Worm (Caenorhabditis elegans) whole organism, early embryonic: ENCODE data around the gene R09F10.8.

Experiments used
- B0310.2 ChIP-seq: sonication (generic microtip); optimal IDR thresholded peaks from 2 replicates; lab custom pipeline; 2016; ENCODE audit warnings: mild to moderate bottlenecking, missing genetic modification characterization, missing compliant biosample characterization
- F13C5.2 ChIP-seq: sonication (generic microtip); optimal IDR thresholded peaks from 2 replicates; lab custom pipeline; 2017; ENCODE audit warnings: mild to moderate bottlenecking, missing genetic modification characterization, inconsistent platforms, missing compliant biosample characterization
- aly-1 ChIP-seq: sonication (generic microtip); optimal IDR thresholded peaks from 2 replicates; lab custom pipeline; 2016; ENCODE audit warnings: missing genetic modification characterization, missing compliant biosample characterization
- ama-1 ChIP-seq: fragments of 150-350 bp; optimal IDR thresholded peaks from 2 replicates; lab custom pipeline; 2014
- ceh-13 ChIP-seq: fragments of 200-800 bp; sonication (Bioruptor generic); optimal IDR thresholded peaks from 2 replicates; lab custom pipeline; 2018; ENCODE audit warnings: mild to moderate bottlenecking, missing genetic modification characterization, missing compliant biosample characterization
- ceh-36 ChIP-seq: sonication (generic microtip); optimal IDR thresholded peaks from 2 replicates; lab custom pipeline; 2016; ENCODE audit warnings: missing genetic modification characterization, inconsistent platforms, missing compliant biosample characterization
- ets-7 ChIP-seq: sonication (generic microtip); optimal IDR thresholded peaks from 2 replicates; lab custom pipeline; 2016; ENCODE audit warnings: missing genotype, missing genetic modification characterization, missing compliant biosample characterization
- flt-1 ChIP-seq: fragments of 200-800 bp; sonication (Bioruptor generic); IDR thresholded peaks from 2 replicates; pipeline ENCODE4 v1.3.6; 2022; ENCODE audit warnings: missing genetic modification characterization, missing compliant biosample characterization
- hmbx-1 ChIP-seq: sonication (generic microtip); optimal IDR thresholded peaks from 2 replicates; lab custom pipeline; 2016; ENCODE audit warnings: mild to moderate bottlenecking, missing genetic modification characterization, missing compliant biosample characterization
- hmg-4 ChIP-seq: fragments of 200-800 bp; sonication (Bioruptor generic); optimal IDR thresholded peaks from 2 replicates; lab custom pipeline; 2018; ENCODE audit warnings: mild to moderate bottlenecking, missing genetic modification characterization, missing compliant biosample characterization
- hnd-1 ChIP-seq: sonication (generic microtip); optimal IDR thresholded peaks from 2 replicates; lab custom pipeline; 2016; ENCODE audit warnings: missing genetic modification characterization, missing compliant biosample characterization
- pes-1 ChIP-seq: fragments of 200-800 bp; sonication (Bioruptor generic); IDR thresholded peaks from 2 replicates; pipeline ENCODE4 v1.3.6; 2022; ENCODE audit warnings: missing genetic modification reagents, missing genetic modification characterization, missing compliant biosample characterization
- scrt-1 ChIP-seq: fragments of 200-800 bp; sonication (Bioruptor generic); IDR thresholded peaks from 2 replicates; pipeline ENCODE4 v1.3.6; 2022; ENCODE audit warnings: missing genetic modification characterization, missing compliant biosample characterization
- sea-1 ChIP-seq: fragments of 200-800 bp; sonication (Bioruptor generic); conservative IDR thresholded peaks from 2 replicates; pipeline ENCODE4 v1.3.6; 2022; ENCODE audit warnings: missing genetic modification characterization, missing compliant biosample characterization
- tbx-11 ChIP-seq: fragments of 200-800 bp; sonication (Bioruptor generic); IDR thresholded peaks from 2 replicates; pipeline ENCODE4 v1.3.6; 2022; ENCODE audit warnings: missing genetic modification characterization, missing compliant biosample characterization
- tbx-37 ChIP-seq: fragments of 200-800 bp; sonication (Bioruptor generic); conservative IDR thresholded peaks from 2 replicates; pipeline ENCODE4 v1.3.6; 2022; ENCODE audit warnings: missing genetic modification reagents, missing genetic modification characterization, missing compliant biosample characterization
- tra-4 ChIP-seq: sonication (generic microtip); optimal IDR thresholded peaks from 2 replicates; lab custom pipeline; 2017; ENCODE audit warnings: missing genetic modification characterization, missing compliant biosample characterization

Gene R09F10.8

DNA sequence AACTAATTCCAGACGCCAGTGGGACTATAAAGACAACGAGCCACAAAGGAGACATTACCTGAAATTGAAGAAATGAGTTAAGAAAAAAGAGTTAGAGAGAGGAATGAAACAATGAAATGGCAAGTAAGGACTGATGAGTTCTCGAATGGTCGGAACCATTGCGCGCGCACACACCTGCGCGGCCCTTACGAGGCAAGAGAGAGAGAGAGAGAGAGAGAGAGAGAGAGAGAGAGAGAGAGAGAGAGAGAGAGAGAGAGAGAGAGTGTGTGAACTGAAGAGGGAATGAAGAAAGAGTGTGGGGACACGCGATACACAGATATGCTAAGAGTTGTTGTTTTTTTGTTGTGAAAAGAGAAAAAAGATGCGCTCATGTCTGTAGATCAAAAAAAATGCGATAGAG lies at the start of gene R09F10.8:
R09F10.8 (minus strand) TSS at position 58 of the 400 bp plus-strand sequence.
- TF ChIP-seq pes-1 (GFP tag; lab: Robert Waterston, UW) (no peak), ets-7 (tag; lab: Kevin White, UChicago) (no peak), tbx-11 (GFP tag; lab: Robert Waterston, UW) (no peak), hmbx-1 (tag; lab: Kevin White, UChicago) (no peak), hmg-4 (GFP tag; lab: Kevin White, UChicago) (no peak), scrt-1 (GFP tag; lab: Robert Waterston, UW) (no peak), tbx-37 (GFP tag; lab: Robert Waterston, UW) (no peak), flt-1 (GFP tag; lab: Robert Waterston, UW) (no peak), tra-4 (tag; lab: Kevin White, UChicago) (no peak)

DNA sequence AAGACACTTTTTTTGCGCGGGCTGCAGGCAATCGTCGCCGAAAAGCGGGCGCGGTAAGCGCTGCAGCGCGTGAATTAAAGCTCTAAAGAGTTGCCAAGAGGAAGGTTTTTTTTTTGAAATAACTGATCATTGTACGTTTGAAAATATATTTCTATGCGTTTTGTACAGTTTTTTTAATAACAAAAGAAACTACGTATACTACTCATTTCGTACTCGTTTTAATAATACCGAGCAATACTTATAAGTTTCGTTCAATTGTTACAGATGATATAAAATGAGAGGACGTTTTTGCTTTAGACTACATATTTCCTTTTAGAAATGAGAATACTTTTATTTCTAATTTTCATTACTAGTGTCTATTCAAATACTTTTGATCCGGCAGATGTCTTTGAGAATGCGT lies 45.7 kb upstream of the R09F10.8 start, which contains the start of gene nep-15:
nep-15 (plus strand) TSS at position 301 of the 400 bp plus-strand sequence.
- no peak for TF ChIP-seq B0310.2 (tag; lab: Kevin White, UChicago)
- TF ChIP-seq ceh-13 (GFP tag; lab: Kevin White, UChicago), result no peak
- no peak for TF ChIP-seq hmg-4 (GFP tag; lab: Kevin White, UChicago)
- TF ChIP-seq F13C5.2, result no peak
- TF ChIP-seq aly-1 (tag; lab: Kevin White, UChicago), result no peak
- TF ChIP-seq scrt-1 (GFP tag; lab: Robert Waterston, UW), result no peak
- TF ChIP-seq hnd-1 (tag; lab: Kevin White, UChicago), result no peak
- no peak for TF ChIP-seq flt-1 (GFP tag; lab: Robert Waterston, UW)
- no peak for TF ChIP-seq hmbx-1 (tag; lab: Kevin White, UChicago)
- TF ChIP-seq pes-1 (GFP tag; lab: Robert Waterston, UW), result no peak
- TF ChIP-seq tbx-37 (GFP tag; lab: Robert Waterston, UW), result no peak
- TF ChIP-seq tra-4 (tag; lab: Kevin White, UChicago), result no peak
- TF ChIP-seq ceh-36, result no peak

DNA sequence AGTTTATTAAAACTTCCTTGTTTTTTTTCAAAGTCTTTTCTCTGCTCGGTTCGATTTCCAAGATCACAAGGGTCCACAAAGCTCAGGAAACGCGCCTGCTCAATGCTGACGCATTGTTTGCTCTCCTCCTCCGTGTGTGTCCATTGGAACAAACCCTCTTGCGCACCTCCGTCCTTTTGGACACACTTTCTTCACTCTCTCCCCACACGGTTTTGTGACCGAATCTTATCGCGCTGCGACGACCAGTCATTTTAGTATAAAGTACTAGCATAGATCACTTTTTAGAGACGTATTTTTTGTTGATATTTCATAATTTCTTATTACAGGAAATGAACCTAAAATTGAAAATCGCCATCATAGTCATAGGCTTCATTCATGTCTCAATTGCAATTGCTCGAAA lies 42.0 kb upstream of the R09F10.8 start:
- TF ChIP-seq tbx-11 (GFP tag; lab: Robert Waterston, UW) (no peak), flt-1 (GFP tag; lab: Robert Waterston, UW) (peak; percentile 10; the same call in 1 of the 2 replicates), tra-4 (tag; lab: Kevin White, UChicago) (no peak), aly-1 (tag; lab: Kevin White, UChicago) (peak; percentile 48), F13C5.2 (peak; percentile 34)

DNA sequence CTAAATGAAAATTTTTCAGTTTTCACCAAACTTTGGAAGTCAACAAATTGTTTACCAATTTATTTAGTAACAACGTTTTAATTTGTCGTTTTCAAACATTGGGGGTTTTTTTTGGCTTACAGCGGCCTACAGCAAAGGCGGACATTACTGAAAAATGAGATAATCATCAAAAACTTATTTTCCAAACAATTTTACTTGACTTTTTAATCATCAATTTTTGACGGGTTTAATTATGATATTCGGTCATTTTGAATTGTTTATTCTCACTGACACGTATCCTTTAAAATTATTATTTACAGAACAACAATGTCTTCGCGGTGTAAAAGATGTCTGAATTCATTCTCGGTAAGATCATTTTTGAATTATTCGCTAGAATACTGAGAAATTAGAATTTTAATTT lies 41.3 kb upstream of the R09F10.8 start, which contains the start of gene F40B5.2:
F40B5.2 (plus strand) TSS at position 301 of the 400 bp plus-strand sequence.
- TF ChIP-seq F13C5.2 (no peak), aly-1 (tag; lab: Kevin White, UChicago) (no peak), ama-1 (lab: Kevin White, UChicago) (no peak), tbx-11 (GFP tag; lab: Robert Waterston, UW) (no peak), scrt-1 (GFP tag; lab: Robert Waterston, UW) (no peak), ets-7 (tag; lab: Kevin White, UChicago) (no peak), pes-1 (GFP tag; lab: Robert Waterston, UW) (no peak), ceh-13 (GFP tag; lab: Kevin White, UChicago) (no peak), hmg-4 (GFP tag; lab: Kevin White, UChicago) (no peak), B0310.2 (tag; lab: Kevin White, UChicago) (no peak), hnd-1 (tag; lab: Kevin White, UChicago) (no peak), sea-1 (GFP tag; lab: Robert Waterston, UW) (no peak), tra-4 (tag; lab: Kevin White, UChicago) (no peak)

DNA sequence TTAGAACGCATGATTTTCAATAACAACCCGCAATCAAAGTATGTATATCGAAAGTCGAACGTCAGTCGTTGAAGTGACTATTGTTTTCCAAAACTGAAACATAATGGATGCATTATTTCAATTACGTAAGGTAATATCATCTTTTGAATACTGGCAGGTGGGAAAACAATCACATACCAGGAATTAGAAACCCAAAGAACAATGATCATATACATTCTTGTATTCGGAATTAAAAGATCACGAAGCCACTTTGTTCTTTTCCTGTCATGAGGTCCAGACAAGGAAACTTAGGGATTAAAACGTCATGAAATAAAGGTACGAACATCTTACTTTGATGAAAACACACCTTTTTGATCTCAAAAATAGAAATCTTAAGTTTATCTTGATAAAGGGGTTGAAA lies 36.1 kb upstream of the R09F10.8 start:
- TF ChIP-seq tra-4 (tag; lab: Kevin White, UChicago), result no peak
- TF ChIP-seq ama-1 (lab: Kevin White, UChicago), result no peak
- TF ChIP-seq ceh-36, result no peak
- TF ChIP-seq pes-1 (GFP tag; lab: Robert Waterston, UW), result no peak
- no peak for TF ChIP-seq B0310.2 (tag; lab: Kevin White, UChicago)
- TF ChIP-seq flt-1 (GFP tag; lab: Robert Waterston, UW), result no peak
- TF ChIP-seq tbx-37 (GFP tag; lab: Robert Waterston, UW), result no peak
- no peak for TF ChIP-seq F13C5.2
- no peak for TF ChIP-seq hmg-4 (GFP tag; lab: Kevin White, UChicago)
- no peak for TF ChIP-seq sea-1 (GFP tag; lab: Robert Waterston, UW)
- no peak for TF ChIP-seq hmbx-1 (tag; lab: Kevin White, UChicago)
- TF ChIP-seq ets-7 (tag; lab: Kevin White, UChicago), result no peak
- TF ChIP-seq scrt-1 (GFP tag; lab: Robert Waterston, UW), result no peak
- TF ChIP-seq ceh-13 (GFP tag; lab: Kevin White, UChicago), result no peak
- TF ChIP-seq hnd-1 (tag; lab: Kevin White, UChicago), result no peak
- TF ChIP-seq tbx-11 (GFP tag; lab: Robert Waterston, UW), result no peak
- TF ChIP-seq aly-1 (tag; lab: Kevin White, UChicago), result no peak

DNA sequence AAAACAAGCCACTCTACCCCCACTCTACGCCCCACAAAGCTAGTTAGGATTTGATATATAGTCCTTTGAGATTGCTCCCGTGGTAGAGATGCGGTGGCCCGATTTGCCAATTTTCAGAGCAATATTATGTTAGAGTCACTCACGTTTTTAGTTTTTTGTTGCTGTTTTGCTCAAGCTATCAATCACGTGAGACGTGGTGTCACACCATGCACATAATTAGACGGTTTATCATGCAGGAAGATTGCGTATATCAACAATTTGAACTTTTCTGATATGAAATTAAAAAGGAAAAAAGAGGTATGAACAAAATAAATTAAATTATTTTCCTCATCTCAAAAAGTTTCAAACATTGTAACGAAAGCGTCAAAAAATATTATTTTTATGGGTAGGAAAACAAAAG lies 30.1 kb upstream of the R09F10.8 start:
- no peak for TF ChIP-seq sea-1 (GFP tag; lab: Robert Waterston, UW)

DNA sequence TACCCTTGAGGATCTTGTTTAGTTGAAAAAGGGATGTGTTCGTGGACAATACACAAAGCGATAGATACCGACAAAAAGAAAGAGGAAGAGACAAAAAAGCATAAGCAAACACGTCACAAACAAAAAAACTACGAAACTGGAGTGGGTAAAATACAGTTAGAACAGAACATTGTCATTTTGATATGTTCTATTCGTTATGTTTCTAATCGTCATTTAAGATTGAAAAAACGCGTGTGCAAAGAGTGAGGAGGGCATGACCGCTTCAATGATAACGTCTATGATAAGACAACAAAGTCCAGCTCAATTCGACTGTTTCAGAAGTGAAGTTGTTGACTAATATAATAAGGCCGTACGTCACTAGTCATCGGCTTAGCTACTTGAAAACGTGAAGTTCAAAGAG lies 29.1 kb upstream of the R09F10.8 start:
- TF ChIP-seq tbx-37 (GFP tag; lab: Robert Waterston, UW) (no peak), hnd-1 (tag; lab: Kevin White, UChicago) (no peak), ceh-13 (GFP tag; lab: Kevin White, UChicago) (no peak), sea-1 (GFP tag; lab: Robert Waterston, UW) (no peak), tra-4 (tag; lab: Kevin White, UChicago) (no peak), tbx-11 (GFP tag; lab: Robert Waterston, UW) (no peak), ama-1 (lab: Kevin White, UChicago) (no peak), pes-1 (GFP tag; lab: Robert Waterston, UW) (no peak)
